Worm (Caenorhabditis elegans): ENCODE data around the gene Y45G5AM.3.
A peak's percentile ranks its signal among the peaks of the same experiment; 100 is the strongest.

Y45G5AM.3 gene

DNA sequence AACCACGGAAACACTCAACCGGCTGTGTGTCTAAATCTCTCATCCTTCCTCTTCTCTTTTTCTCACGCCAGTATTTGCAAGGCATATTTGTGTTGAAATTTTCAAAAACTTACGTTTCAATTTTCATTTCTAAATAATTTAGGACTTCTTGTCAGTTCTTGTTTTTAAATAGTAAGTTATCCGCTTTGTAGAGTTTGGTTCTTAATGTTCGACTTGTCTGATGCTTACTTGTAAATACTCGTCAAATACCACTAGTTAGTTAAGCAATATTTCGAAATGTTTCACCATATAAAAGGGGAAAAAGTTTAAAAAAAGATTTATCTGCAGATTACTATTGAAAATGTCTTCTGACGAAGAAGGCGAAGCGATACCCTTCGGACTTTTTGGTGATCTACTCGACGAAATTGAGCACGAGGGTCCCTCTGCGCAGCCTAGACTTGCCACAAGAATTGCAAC, at the start of gene Y45G5AM.3:
TSS of gene Y45G5AM.3 (plus strand) at position 51 of the 456 bp plus-strand sequence.
- TF ChIP-seq R02D3.7 (tag; optimal IDR thresholded peaks at IDR 0.05): no peak
- TF ChIP-seq unc-62 (GFP tag; optimal IDR thresholded peaks at IDR 0.05): no peak
- TF ChIP-seq egl-5 (tag; optimal IDR thresholded peaks at IDR 0.05): no peak
- TF ChIP-seq nhr-43 (tag; optimal IDR thresholded peaks at IDR 0.05; ENCODE audit: poor library complexity, severe bottlenecking): no peak
- TF ChIP-seq nhr-12 (tag; optimal IDR thresholded peaks at IDR 0.05): no peak
- TF ChIP-seq lin-39 (tag; optimal IDR thresholded peaks at IDR 0.05): no peak
- TF ChIP-seq ceh-28 (tag; optimal IDR thresholded peaks at IDR 0.05): no peak
- TF ChIP-seq eor-1 (tag; optimal IDR thresholded peaks at IDR 0.05): no peak
- peak; percentile 32 for TF ChIP-seq pqm-1 (tag; optimal IDR thresholded peaks at IDR 0.05)
- peak; percentile 13 for TF ChIP-seq hmg-11 (tag; optimal IDR thresholded peaks at IDR 0.05)
- TF ChIP-seq skn-1 (tag; optimal IDR thresholded peaks at IDR 0.05): no peak
- TF ChIP-seq nfya-1 (tag; optimal IDR thresholded peaks at IDR 0.05; ENCODE audit: insufficient read depth): peak; percentile 4
- TF ChIP-seq fkh-2 (tag; optimal IDR thresholded peaks at IDR 0.05): no peak
- no peak for TF ChIP-seq fkh-10 (GFP tag; optimal IDR thresholded peaks at IDR 0.05)
- no peak for TF ChIP-seq nhr-11 (tag; optimal IDR thresholded peaks at IDR 0.05)
- no peak for TF ChIP-seq unc-39 (tag; optimal IDR thresholded peaks at IDR 0.05)
- no peak for TF ChIP-seq ceh-9 (tag; optimal IDR thresholded peaks at IDR 0.05)

DNA sequence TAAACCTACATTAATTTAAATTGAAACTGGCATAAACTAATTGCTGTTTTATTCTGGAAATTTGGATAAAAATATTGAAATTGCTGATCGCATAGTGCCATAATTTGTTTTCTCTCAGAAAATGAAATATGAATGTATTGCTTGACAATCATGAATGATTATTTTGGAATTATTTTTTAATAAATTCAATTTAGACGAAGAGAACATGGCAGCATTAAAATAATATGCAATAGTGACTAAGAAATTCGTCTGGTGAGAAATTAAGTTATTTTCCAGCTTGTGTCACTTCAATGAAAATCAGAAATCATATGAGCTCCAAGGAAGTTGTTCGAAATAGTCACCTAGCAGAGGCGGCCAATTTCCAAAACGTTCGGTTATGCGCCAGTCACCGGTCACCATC, 49.7 kb upstream of the Y45G5AM.3 start, which contains the start of gene srw-133:
TSS of gene srw-133 (minus strand) at position 101 of the 400 bp plus-strand sequence.
- TF ChIP-seq fkh-10 (GFP tag; optimal IDR thresholded peaks at IDR 0.05) (no peak), nhr-23 (tag; optimal IDR thresholded peaks at IDR 0.05) (no peak), fkh-2 (tag; optimal IDR thresholded peaks at IDR 0.05) (no peak), daf-12 (tag; optimal IDR thresholded peaks at IDR 0.05) (no peak), ceh-82 (tag; optimal IDR thresholded peaks at IDR 0.05) (no peak), nhr-12 (tag; optimal IDR thresholded peaks at IDR 0.05) (no peak), eor-1 (tag; optimal IDR thresholded peaks at IDR 0.05) (no peak), jun-1 (tag; optimal IDR thresholded peaks at IDR 0.05) (no peak), nhr-76 (tag; optimal IDR thresholded peaks at IDR 0.05) (no peak), nhr-25 (tag; optimal IDR thresholded peaks at IDR 0.05) (no peak)

ce11 chrV:4116071-4116470, 48.3 kb upstream of the Y45G5AM.3 start, which contains the start of gene T05B4.8:
Gene T05B4.8 (minus strand): TSS chrV:4116171.
- TF ChIP-seq unc-39 (tag; optimal IDR thresholded peaks at IDR 0.05) (no peak), ceh-82 (tag; optimal IDR thresholded peaks at IDR 0.05) (no peak), jun-1 (tag; optimal IDR thresholded peaks at IDR 0.05) (no peak), nhr-25 (tag; optimal IDR thresholded peaks at IDR 0.05) (no peak), nhr-237 (tag; optimal IDR thresholded peaks at IDR 0.05) (no peak), mdl-1 (tag; optimal IDR thresholded peaks at IDR 0.05) (no peak)

ce11 chrV:4118332-4118731, 46.0 kb upstream of the Y45G5AM.3 start, which contains the start of gene T05B4.9:
Gene T05B4.9 (minus strand): TSS chrV:4118432.
- no peak for TF ChIP-seq nhr-23 (tag; optimal IDR thresholded peaks at IDR 0.05)
- TF ChIP-seq fkh-10 (GFP tag; optimal IDR thresholded peaks at IDR 0.05): no peak

- no peak for TF ChIP-seq ama-1 (optimal IDR thresholded peaks at IDR 0.05)
- TF ChIP-seq sea-2 (GFP tag; optimal IDR thresholded peaks at IDR 0.05): no peak
- no peak for TF ChIP-seq nhr-43 (tag; optimal IDR thresholded peaks at IDR 0.05; ENCODE audit: poor library complexity, severe bottlenecking)
- TF ChIP-seq mml-1 (tag; optimal IDR thresholded peaks at IDR 0.05): no peak
- no peak for TF ChIP-seq nhr-77 (tag; optimal IDR thresholded peaks at IDR 0.05)
- no peak for TF ChIP-seq egl-27 (tag; optimal IDR thresholded peaks at IDR 0.05)
- no peak for TF ChIP-seq fos-1 (tag; optimal IDR thresholded peaks at IDR 0.05)
- TF ChIP-seq lin-39 (tag; optimal IDR thresholded peaks at IDR 0.05): no peak
Observed at ce11 chrV:4120629-4121028, 43.7 kb upstream of the Y45G5AM.3 start, which contains the start of gene T05B4.10. Gene T05B4.10 (minus strand): TSS chrV:4120729.

DNA sequence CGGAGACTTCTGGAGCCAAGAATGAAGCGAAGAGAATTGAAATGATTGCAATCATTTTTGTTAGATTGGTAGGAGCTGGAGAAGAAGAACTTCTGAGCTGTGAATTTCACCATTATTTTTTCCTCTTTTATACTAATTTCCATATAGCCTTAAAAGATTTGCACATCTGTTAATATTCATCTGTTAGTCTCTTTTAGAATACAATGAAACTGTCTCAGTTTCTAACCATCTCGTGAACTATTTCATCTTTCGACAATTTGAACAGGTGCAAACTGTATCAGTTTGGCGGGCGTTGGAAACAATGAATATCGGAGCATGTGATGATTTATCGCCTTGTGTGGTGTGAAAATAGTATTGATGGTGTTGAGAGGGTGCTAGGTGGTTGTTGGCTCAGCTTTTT, 41.9 kb upstream of the Y45G5AM.3 start, which contains the start of gene phat-5:
TSS of gene phat-5 (minus strand) at position 101 of the 400 bp plus-strand sequence.
- TF ChIP-seq mml-1 (tag; optimal IDR thresholded peaks at IDR 0.05): no peak
- no peak for TF ChIP-seq lsy-12 (tag; optimal IDR thresholded peaks at IDR 0.05)
- TF ChIP-seq ceh-82 (tag; optimal IDR thresholded peaks at IDR 0.05): no peak
- TF ChIP-seq nhr-77 (tag; optimal IDR thresholded peaks at IDR 0.05): no peak
- no peak for TF ChIP-seq fkh-2 (tag; optimal IDR thresholded peaks at IDR 0.05)
- no peak for TF ChIP-seq mdl-1 (tag; optimal IDR thresholded peaks at IDR 0.05)
- no peak for TF ChIP-seq R02D3.7 (tag; optimal IDR thresholded peaks at IDR 0.05)
- no peak for TF ChIP-seq nfya-1 (tag; optimal IDR thresholded peaks at IDR 0.05; ENCODE audit: insufficient read depth)

Data from whole organism, L3 larva.